Fruit fly (Drosophila melanogaster) whole organism, prepupa: ENCODE results near the gene PolrMT.
A peak's percentile ranks its signal among the peaks of the same experiment; 100 is the strongest.

Experiments
- Blimp-1 ChIP-seq: fragments of 200-800 bp; sonication (Bioruptor generic); optimal IDR thresholded peaks from 3 replicates; lab custom pipeline; 2017; ENCODE audit warnings: missing biosample characterization, missing genetic modification characterization, mild to moderate bottlenecking, moderate library complexity, missing genetic modification reagents
- CG10631 ChIP-seq: fragments of 200-800 bp; sonication (Bioruptor generic); optimal IDR thresholded peaks from 2 replicates; lab custom pipeline; 2016; ENCODE audit warnings: missing biosample characterization, missing genetic modification characterization
- CG10669 ChIP-seq: fragments of 200-800 bp; sonication (Bioruptor generic); optimal IDR thresholded peaks from 3 replicates; lab custom pipeline; 2018; ENCODE audit warnings: missing biosample characterization, mild to moderate bottlenecking, missing genetic modification characterization, moderate library complexity
- CG11294 ChIP-seq: fragments of 200-800 bp; sonication (Bioruptor generic); IDR thresholded peaks from 2 replicates; pipeline ENCODE4 v1.3.6; 2022; ENCODE audit warnings: missing biosample characterization, missing genetic modification characterization
- CG11902 ChIP-seq: fragments of 200-800 bp; sonication (Bioruptor generic); optimal IDR thresholded peaks from 3 replicates; lab custom pipeline; 2016; ENCODE audit warnings: missing biosample characterization, missing genetic modification characterization
- CG15336 ChIP-seq: fragments of 200-800 bp; sonication (Bioruptor generic); IDR thresholded peaks from 2 replicates; pipeline ENCODE4 v1.3.6; 2022; ENCODE audit warnings: missing biosample characterization, missing genetic modification characterization
- CG1621 ChIP-seq: fragments of 200-800 bp; sonication (Bioruptor generic); optimal IDR thresholded peaks from 3 replicates; lab custom pipeline; 2018; ENCODE audit warnings: missing biosample characterization, mild to moderate bottlenecking, missing genetic modification characterization
- CG16779 ChIP-seq: fragments of 200-800 bp; sonication (Bioruptor generic); optimal IDR thresholded peaks from 3 replicates; lab custom pipeline; 2017; ENCODE audit warnings: missing biosample characterization, mild to moderate bottlenecking, missing genetic modification characterization
- CG3032 ChIP-seq: fragments of 200-800 bp; optimal IDR thresholded peaks from 2 replicates; lab custom pipeline; 2019; ENCODE audit warnings: missing biosample characterization, mild to moderate bottlenecking, missing genetic modification characterization, moderate library complexity
- CG31627 ChIP-seq: fragments of 200-800 bp; sonication (Bioruptor generic); optimal IDR thresholded peaks from 3 replicates; lab custom pipeline; 2016; ENCODE audit warnings: missing biosample characterization, missing genetic modification characterization
- CG3919 ChIP-seq: fragments of 200-800 bp; sonication (Bioruptor generic); optimal IDR thresholded peaks from 3 replicates; lab custom pipeline; 2016; ENCODE audit warnings: missing biosample characterization, missing genetic modification characterization
- CG4318 ChIP-seq: fragments of 200-800 bp; sonication (Bioruptor generic); optimal IDR thresholded peaks from 3 replicates; lab custom pipeline; 2017; ENCODE audit warnings: missing biosample characterization, mild to moderate bottlenecking, missing genetic modification characterization
- CG6163 ChIP-seq: fragments of 200-800 bp; sonication (Bioruptor generic); IDR thresholded peaks from 3 replicates; pipeline ENCODE4 v1.3.6; 2022; ENCODE audit warnings: missing biosample characterization, missing genetic modification characterization
- CG6276 ChIP-seq: fragments of 200-800 bp; sonication (Bioruptor generic); optimal IDR thresholded peaks from 2 replicates; lab custom pipeline; 2017; ENCODE audit warnings: missing biosample characterization, mild to moderate bottlenecking, missing genetic modification characterization
- CG6792 ChIP-seq: fragments of 200-800 bp; sonication (Bioruptor generic); optimal IDR thresholded peaks from 3 replicates; lab custom pipeline; 2016; ENCODE audit warnings: missing biosample characterization, missing genetic modification characterization
- CG6808 ChIP-seq: fragments of 200-800 bp; sonication (Bioruptor generic); optimal IDR thresholded peaks from 3 replicates; lab custom pipeline; 2017; ENCODE audit warnings: missing biosample characterization, missing genetic modification characterization, mild to moderate bottlenecking, moderate library complexity, missing genetic modification reagents
- CG6854 ChIP-seq: fragments of 200-800 bp; sonication (Bioruptor generic); optimal IDR thresholded peaks from 2 replicates; lab custom pipeline; 2017; ENCODE audit warnings: missing biosample characterization, mild to moderate bottlenecking, missing genetic modification characterization
- CG7368 ChIP-seq: fragments of 200-800 bp; sonication (Bioruptor generic); optimal IDR thresholded peaks from 3 replicates; lab custom pipeline; 2016; ENCODE audit warnings: missing biosample characterization, missing genetic modification characterization
- CG8119 ChIP-seq: fragments of 200-800 bp; sonication (Bioruptor generic); IDR thresholded peaks from 3 replicates; pipeline ENCODE4 v1.3.6; 2022; ENCODE audit warnings: missing biosample characterization, missing genetic modification characterization
- CG8319 ChIP-seq: fragments of 200-800 bp; sonication (Bioruptor generic); optimal IDR thresholded peaks from 3 replicates; lab custom pipeline; 2016; ENCODE audit warnings: missing biosample characterization, missing genetic modification characterization
- CG8632 ChIP-seq: fragments of 200-800 bp; sonication (Bioruptor generic); optimal IDR thresholded peaks from 3 replicates; lab custom pipeline; 2016; ENCODE audit warnings: missing biosample characterization, missing genetic modification characterization
- CG9139 ChIP-seq: fragments of 200-800 bp; sonication (Bioruptor generic); optimal IDR thresholded peaks from 3 replicates; lab custom pipeline; 2017; ENCODE audit warnings: missing biosample characterization, mild to moderate bottlenecking, missing genetic modification characterization
- Eip75B ChIP-seq: fragments of 200-800 bp; sonication (Bioruptor generic); optimal IDR thresholded peaks from 3 replicates; lab custom pipeline; 2016; ENCODE audit warnings: missing biosample characterization, missing genetic modification characterization
- Eip78C ChIP-seq: fragments of 200-800 bp; sonication (Bioruptor generic); peaks from one replicate; lab custom pipeline; 2016; ENCODE audit warnings: missing biosample characterization, missing genetic modification characterization
- Eip93F ChIP-seq: fragments of 200-800 bp; sonication (Bioruptor generic); optimal IDR thresholded peaks from 2 replicates; lab custom pipeline; 2016; ENCODE audit warnings: missing biosample characterization, mild to moderate bottlenecking, missing genetic modification characterization
- Ets21C ChIP-seq: fragments of 200-800 bp; sonication (Bioruptor generic); optimal IDR thresholded peaks from 3 replicates; lab custom pipeline; 2016; ENCODE audit warnings: missing biosample characterization, missing genetic modification characterization
- Ets96B ChIP-seq: fragments of 200-800 bp; optimal IDR thresholded peaks from 2 replicates; lab custom pipeline; 2019; ENCODE audit warnings: missing biosample characterization, mild to moderate bottlenecking, missing genetic modification characterization, moderate library complexity
- Gug ChIP-seq: fragments of 200-800 bp; sonication (Bioruptor generic); IDR thresholded peaks from 2 replicates; pipeline ENCODE4 v1.3.6; 2022; ENCODE audit warnings: missing biosample characterization, missing genetic modification characterization
- Hr38 ChIP-seq: sonication (Bioruptor generic); optimal IDR thresholded peaks from 2 replicates; lab custom pipeline; 2016; ENCODE audit warnings: missing biosample characterization, missing genetic modification characterization
- Hr39 ChIP-seq: fragments of 200-800 bp; sonication (Bioruptor generic); optimal IDR thresholded peaks from 2 replicates; lab custom pipeline; 2016; ENCODE audit warnings: missing biosample characterization, missing genetic modification characterization
- Hr4 ChIP-seq: fragments of 200-800 bp; sonication (Bioruptor generic); optimal IDR thresholded peaks from 3 replicates; lab custom pipeline; 2016; ENCODE audit warnings: missing biosample characterization, missing genetic modification characterization
- Lpt ChIP-seq: fragments of 200-800 bp; sonication (Bioruptor generic); optimal IDR thresholded peaks from 3 replicates; lab custom pipeline; 2016; ENCODE audit warnings: missing biosample characterization, missing genetic modification characterization
- Met ChIP-seq: fragments of 200-800 bp; sonication (Bioruptor generic); optimal IDR thresholded peaks from 3 replicates; lab custom pipeline; 2016; ENCODE audit warnings: missing biosample characterization, missing genetic modification characterization
- OdsH ChIP-seq: fragments of 200-800 bp; sonication (Bioruptor generic); optimal IDR thresholded peaks from 3 replicates; lab custom pipeline; 2016; ENCODE audit warnings: missing biosample characterization, missing genetic modification characterization
- Sox102F ChIP-seq: fragments of 200-800 bp; sonication (Bioruptor generic); optimal IDR thresholded peaks from 2 replicates; lab custom pipeline; 2016; ENCODE audit warnings: missing biosample characterization, mild to moderate bottlenecking, missing genetic modification characterization
- Sox14 ChIP-seq: fragments of 200-800 bp; sonication (Bioruptor generic); optimal IDR thresholded peaks from 3 replicates; lab custom pipeline; 2016; ENCODE audit warnings: missing biosample characterization, missing genetic modification characterization
- Sox15 ChIP-seq: fragments of 200-800 bp; sonication (Bioruptor generic); optimal IDR thresholded peaks from 3 replicates; lab custom pipeline; 2016; ENCODE audit warnings: missing biosample characterization, missing genetic modification characterization
- achi ChIP-seq: fragments of 200-800 bp; sonication (Bioruptor generic); optimal IDR thresholded peaks from 3 replicates; lab custom pipeline; 2016; ENCODE audit warnings: missing biosample characterization, missing genetic modification characterization
- acj6 ChIP-seq: fragments of 200-800 bp; sonication (Bioruptor generic); optimal IDR thresholded peaks from 3 replicates; lab custom pipeline; 2016; ENCODE audit warnings: missing biosample characterization, missing genetic modification characterization
- cyc ChIP-seq: fragments of 200-800 bp; sonication (Bioruptor generic); optimal IDR thresholded peaks from 3 replicates; lab custom pipeline; 2016; ENCODE audit warnings: missing biosample characterization, missing genetic modification characterization
- dac ChIP-seq: fragments of 200-800 bp; sonication (Bioruptor generic); optimal IDR thresholded peaks from 2 replicates; lab custom pipeline; 2017; ENCODE audit warnings: missing biosample characterization, mild to moderate bottlenecking, missing genetic modification characterization
- dsx ChIP-seq: fragments of 200-800 bp; optimal IDR thresholded peaks from 3 replicates; lab custom pipeline; 2019; ENCODE audit warnings: missing biosample characterization, mild to moderate bottlenecking, missing genetic modification characterization, moderate library complexity; ENCODE audit not compliant: poor library complexity, severe bottlenecking
- eg ChIP-seq: fragments of 200-800 bp; sonication (Bioruptor generic); IDR thresholded peaks from 3 replicates; pipeline ENCODE4 v1.3.6; 2022; ENCODE audit warnings: missing biosample characterization, missing genetic modification characterization
- esn ChIP-seq: fragments of 200-800 bp; sonication (Bioruptor generic); optimal IDR thresholded peaks from 2 replicates; lab custom pipeline; 2016; ENCODE audit warnings: missing biosample characterization, mild to moderate bottlenecking, missing genetic modification characterization, moderate library complexity
- fd85E ChIP-seq: fragments of 200-800 bp; sonication (Bioruptor generic); optimal IDR thresholded peaks from 3 replicates; lab custom pipeline; 2016; ENCODE audit warnings: missing biosample characterization, missing genetic modification characterization
- fkh ChIP-seq: fragments of 200-800 bp; sonication (Bioruptor generic); optimal IDR thresholded peaks from 3 replicates; lab custom pipeline; 2017; ENCODE audit warnings: missing biosample characterization, mild to moderate bottlenecking, missing genetic modification characterization, moderate library complexity
- net ChIP-seq: fragments of 200-800 bp; sonication (Bioruptor generic); optimal IDR thresholded peaks from 3 replicates; lab custom pipeline; 2016; ENCODE audit warnings: missing biosample characterization, missing genetic modification characterization
- salr ChIP-seq, 2 experiments: fragments of 200-800 bp; sonication (Bioruptor generic); optimal IDR thresholded peaks; 3 replicates each; lab custom pipeline; 2016 to 2018; ENCODE audit warnings: missing biosample characterization in 2 of 2, missing genetic modification characterization in 2 of 2, mild to moderate bottlenecking in 1 of 2
- spab ChIP-seq: fragments of 200-800 bp; sonication (Bioruptor generic); optimal IDR thresholded peaks from 2 replicates; lab custom pipeline; 2017; ENCODE audit warnings: missing biosample characterization, mild to moderate bottlenecking, missing genetic modification characterization, missing genetic modification reagents
- ss ChIP-seq, 2 experiments: fragments of 200-800 bp; sonication (Bioruptor generic); optimal IDR thresholded peaks; 2 replicates in 1 of 2; 3 replicates in 1 of 2; lab custom pipeline; 2017 to 2018; ENCODE audit warnings: mild to moderate bottlenecking in 2 of 2, missing biosample characterization in 2 of 2, missing genetic modification characterization in 2 of 2, moderate library complexity in 1 of 2
- svp ChIP-seq: fragments of 200-800 bp; sonication (Bioruptor generic); peaks from one replicate; lab custom pipeline; 2016; ENCODE audit warnings: missing biosample characterization, missing genetic modification characterization
- topi ChIP-seq: fragments of 200-800 bp; sonication (Bioruptor generic); optimal IDR thresholded peaks from 3 replicates; lab custom pipeline; 2016; ENCODE audit warnings: missing biosample characterization, missing genetic modification characterization
- vri ChIP-seq: fragments of 200-800 bp; sonication (Bioruptor generic); optimal IDR thresholded peaks from 3 replicates; lab custom pipeline; 2016; ENCODE audit warnings: missing biosample characterization, mild to moderate bottlenecking, missing genetic modification characterization

PolrMT gene

DNA sequence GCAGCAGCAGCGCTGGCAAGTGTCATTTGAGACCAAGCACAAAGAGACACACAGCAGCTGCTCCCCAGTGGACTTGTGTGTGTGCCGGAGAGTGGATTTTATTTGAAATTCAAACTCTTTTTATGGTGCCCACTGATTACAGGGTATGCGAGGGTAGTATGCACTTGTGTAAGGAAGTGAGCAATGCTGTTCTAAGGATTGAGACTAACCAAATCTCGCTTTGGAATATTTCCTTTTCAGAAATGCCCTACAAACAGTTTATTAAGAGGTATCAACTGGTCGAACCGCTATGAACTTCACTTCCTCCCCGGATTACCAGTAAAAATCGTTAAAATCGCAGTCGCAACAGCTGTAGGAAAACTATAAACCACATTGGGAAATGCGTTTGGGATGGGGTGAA lies 32.4 kb downstream of the PolrMT start:
- TF ChIP-seq CG1621 (tag; lab: Kevin White, UChicago), result peak; percentile 39
- TF ChIP-seq Eip78C, result peak; percentile 87
- TF ChIP-seq Gug (GFP tag; lab: Robert Waterston, UW), result peak; percentile 85
- peak; percentile 55 for TF ChIP-seq CG6792 (GFP tag; lab: Kevin White, UChicago)
- peak; percentile 24 for TF ChIP-seq CG16779 (tag; lab: Kevin White, UChicago)
- peak; percentile 69 for TF ChIP-seq esn (GFP tag; lab: Kevin White, UChicago)
- no peak for TF ChIP-seq CG4318 (GFP tag; lab: Kevin White, UChicago)
- TF ChIP-seq CG9139 (GFP tag; lab: Kevin White, UChicago), result no peak
- peak; percentile 75 for TF ChIP-seq svp (GFP tag; lab: Kevin White, UChicago)
- TF ChIP-seq CG6276 (GFP tag; lab: Kevin White, UChicago), result peak; percentile 75
- TF ChIP-seq vri (GFP tag; lab: Kevin White, UChicago), result peak; percentile 38
- peak; percentile 41 for TF ChIP-seq CG7368
- TF ChIP-seq Eip75B (GFP tag; lab: Kevin White, UChicago), result peak; percentile 54
- peak; percentile 88 for TF ChIP-seq CG8119
- TF ChIP-seq Sox14 (GFP tag; lab: Kevin White, UChicago), result peak; percentile 82
- peak; percentile 68 for TF ChIP-seq acj6 (GFP tag; lab: Kevin White, UChicago)
- peak; percentile 81 for TF ChIP-seq Hr39 (GFP tag; lab: Kevin White, UChicago)
- TF ChIP-seq Hr38, result no peak
- peak; percentile 58 for TF ChIP-seq topi (GFP tag; lab: Kevin White, UChicago)
- TF ChIP-seq salr (GFP tag; optimal IDR thresholded peaks at IDR 0.05; lab: Kevin White, UChicago), result no peak
- no peak for TF ChIP-seq Met (GFP tag; lab: Kevin White, UChicago)
- TF ChIP-seq CG3032 (tag; lab: Kevin White, UChicago), result peak; percentile 37
- TF ChIP-seq CG6163, result peak; percentile 90
- TF ChIP-seq CG6854, result no peak
- TF ChIP-seq ss (GFP tag; optimal IDR thresholded peaks at IDR 0.05; lab: Kevin White, UChicago), result no peak
- TF ChIP-seq CG10669 (GFP tag; lab: Kevin White, UChicago), result peak; percentile 32
- peak; percentile 92 for TF ChIP-seq CG15336 (GFP tag; lab: Robert Waterston, UW)
- TF ChIP-seq Lpt (GFP tag; lab: Kevin White, UChicago), result peak; percentile 71
- TF ChIP-seq net (GFP tag; lab: Kevin White, UChicago), result peak; percentile 61
- TF ChIP-seq eg (GFP tag; lab: Robert Waterston, UW), result peak; percentile 92
- TF ChIP-seq Blimp-1 (GFP tag; lab: Kevin White, UChicago), result no peak
- TF ChIP-seq CG8632 (GFP tag; lab: Kevin White, UChicago), result no peak
- TF ChIP-seq Eip93F (GFP tag; lab: Kevin White, UChicago), result no peak
- peak; percentile 14 for TF ChIP-seq CG6808 (GFP tag; lab: Kevin White, UChicago)
- TF ChIP-seq spab (GFP tag; lab: Kevin White, UChicago), result peak; percentile 1
- no peak for TF ChIP-seq Hr4 (GFP tag; lab: Kevin White, UChicago)
- peak; percentile 55 for TF ChIP-seq Sox102F (GFP tag; lab: Kevin White, UChicago)
- peak; percentile 77 for TF ChIP-seq CG11294 (GFP tag; lab: Robert Waterston, UW)
- TF ChIP-seq Sox15 (GFP tag; lab: Kevin White, UChicago), result peak; percentile 25
- no peak for TF ChIP-seq CG10631 (GFP tag; lab: Kevin White, UChicago)
- TF ChIP-seq fkh (GFP tag; lab: Kevin White, UChicago), result no peak
- TF ChIP-seq CG3919 (GFP tag; lab: Kevin White, UChicago), result peak; percentile 67
- TF ChIP-seq CG8319 (GFP tag; lab: Kevin White, UChicago), result peak; percentile 34
- TF ChIP-seq achi (GFP tag; lab: Kevin White, UChicago), result peak; percentile 64
- TF ChIP-seq Ets21C, result no peak
- TF ChIP-seq CG11902 (GFP tag; lab: Kevin White, UChicago), result peak; percentile 18
- TF ChIP-seq Ets96B, result peak; percentile 48
- TF ChIP-seq dac (GFP tag; lab: Kevin White, UChicago), result peak; percentile 78
- TF ChIP-seq cyc (GFP tag; lab: Kevin White, UChicago), result peak; percentile 70
- TF ChIP-seq OdsH, result no peak
- TF ChIP-seq fd85E, result no peak
- TF ChIP-seq CG31627, result peak; percentile 77
- no peak for TF ChIP-seq dsx (GFP tag; lab: Kevin White, UChicago)
